Fruit fly (Drosophila melanogaster) whole organism, embryonic: Measurements from ENCODE around the gene Invadolysin.
A peak's percentile ranks its signal among the peaks of the same experiment; 100 is the strongest.

Experiments
- B-H1 ChIP-seq: fragments of 200-800 bp; sonication (Bioruptor generic); IDR thresholded peaks from 3 replicates; pipeline ENCODE4 v1.3.6; 2022; ENCODE audit warnings: missing biosample characterization, missing genetic modification characterization
- CG10267 ChIP-seq: fragments of 200-800 bp; sonication (Bioruptor generic); optimal IDR thresholded peaks from 2 replicates; lab custom pipeline; 2018; ENCODE audit warnings: missing biosample characterization, mild to moderate bottlenecking, missing genetic modification characterization, moderate library complexity
- CG10274 ChIP-seq: fragments of 200-800 bp; sonication (Bioruptor generic); optimal IDR thresholded peaks from 3 replicates; lab custom pipeline; 2017; ENCODE audit warnings: missing biosample characterization, mild to moderate bottlenecking, missing genetic modification characterization
- CG15269 ChIP-seq: fragments of 200-800 bp; sonication (Bioruptor generic); optimal IDR thresholded peaks from 2 replicates; lab custom pipeline; 2018; ENCODE audit warnings: missing biosample characterization, mild to moderate bottlenecking, missing genetic modification characterization, moderate library complexity
- CG15479 ChIP-seq: fragments of 200-800 bp; sonication (Bioruptor generic); optimal IDR thresholded peaks from 3 replicates; lab custom pipeline; 2019; ENCODE audit warnings: missing biosample characterization, mild to moderate bottlenecking, missing genetic modification characterization, moderate library complexity
- CG15601 ChIP-seq: fragments of 200-800 bp; sonication (Bioruptor generic); optimal IDR thresholded peaks from 3 replicates; lab custom pipeline; 2019; ENCODE audit warnings: missing biosample characterization, mild to moderate bottlenecking, missing genetic modification characterization, moderate library complexity
- CG16815 ChIP-seq: fragments of 200-800 bp; sonication (Bioruptor generic); optimal IDR thresholded peaks from 3 replicates; lab custom pipeline; 2017; ENCODE audit warnings: missing biosample characterization, mild to moderate bottlenecking, missing genetic modification characterization
- CG2678 ChIP-seq: fragments of 200-800 bp; sonication (Bioruptor generic); optimal IDR thresholded peaks from 3 replicates; lab custom pipeline; 2019; ENCODE audit warnings: missing biosample characterization, mild to moderate bottlenecking, missing genetic modification characterization, moderate library complexity
- CG30403 ChIP-seq: fragments of 200-800 bp; sonication (Bioruptor generic); optimal IDR thresholded peaks from 3 replicates; lab custom pipeline; 2016; ENCODE audit warnings: missing biosample characterization, missing genetic modification characterization
- CG32532 ChIP-seq: fragments of 200-800 bp; sonication (Bioruptor generic); IDR thresholded peaks from 2 replicates; pipeline ENCODE4 v1.3.6; 2022; ENCODE audit warnings: missing biosample characterization, missing genetic modification characterization
- CG4820 ChIP-seq: fragments of 200-800 bp; sonication (Bioruptor generic); optimal IDR thresholded peaks from 3 replicates; lab custom pipeline; 2016; ENCODE audit warnings: missing biosample characterization, missing genetic modification characterization
- CG5953 ChIP-seq: fragments of 200-800 bp; sonication (Bioruptor generic); IDR thresholded peaks from 2 replicates; pipeline ENCODE4 v1.3.6; 2022; ENCODE audit warnings: missing biosample characterization, missing genetic modification characterization
- CG6254 ChIP-seq: fragments of 200-800 bp; sonication (Bioruptor generic); optimal IDR thresholded peaks from 3 replicates; lab custom pipeline; 2017; ENCODE audit warnings: mild to moderate bottlenecking, missing biosample characterization, missing genetic modification reagents, missing genetic modification characterization
- CG6272 ChIP-seq: fragments of 200-800 bp; sonication (Bioruptor generic); IDR thresholded peaks from 2 replicates; pipeline ENCODE4 v1.3.6; 2022; ENCODE audit warnings: missing biosample characterization, missing genetic modification characterization
- CG6765 ChIP-seq: fragments of 200-800 bp; sonication (Bioruptor generic); optimal IDR thresholded peaks from 3 replicates; lab custom pipeline; 2017; ENCODE audit warnings: missing biosample characterization, mild to moderate bottlenecking, missing genetic modification characterization
- CG7271 ChIP-seq: fragments of 200-800 bp; sonication (Bioruptor generic); optimal IDR thresholded peaks from 2 replicates; lab custom pipeline; 2018; ENCODE audit warnings: missing biosample characterization, mild to moderate bottlenecking, missing genetic modification characterization, moderate library complexity
- CG7372 ChIP-seq: fragments of 200-800 bp; sonication (Bioruptor generic); IDR thresholded peaks from 2 replicates; pipeline ENCODE4 v1.3.6; 2022; ENCODE audit warnings: missing biosample characterization, missing genetic modification characterization
- CG7556 ChIP-seq: fragments of 200-800 bp; sonication (Bioruptor generic); optimal IDR thresholded peaks from 2 replicates; lab custom pipeline; 2017; ENCODE audit warnings: missing biosample characterization, mild to moderate bottlenecking, missing genetic modification characterization
- CG7786 ChIP-seq: fragments of 200-800 bp; sonication (Bioruptor generic); optimal IDR thresholded peaks from 2 replicates; lab custom pipeline; 2016; ENCODE audit warnings: missing biosample characterization, missing genetic modification characterization
- CG8281 ChIP-seq: fragments of 200-800 bp; sonication (Bioruptor generic); optimal IDR thresholded peaks from 2 replicates; lab custom pipeline; 2018; ENCODE audit warnings: missing biosample characterization, mild to moderate bottlenecking, missing genetic modification characterization, moderate library complexity
- CG8924 ChIP-seq: fragments of 200-800 bp; optimal IDR thresholded peaks from 3 replicates; lab custom pipeline; 2019; ENCODE audit warnings: missing biosample characterization, mild to moderate bottlenecking, missing genetic modification characterization, moderate library complexity
- CG9932 ChIP-seq: fragments of 200-800 bp; sonication (Bioruptor generic); IDR thresholded peaks from 2 replicates; pipeline ENCODE4 v1.3.6; 2022; ENCODE audit warnings: missing biosample characterization, missing genetic modification characterization
- Doc2 ChIP-seq: fragments of 200-800 bp; sonication (Bioruptor generic); IDR thresholded peaks from 2 replicates; pipeline ENCODE4 v1.3.6; 2022; ENCODE audit warnings: missing biosample characterization, missing genetic modification characterization
- Dp ChIP-seq: fragments of 200-800 bp; sonication (Bioruptor generic); optimal IDR thresholded peaks from 2 replicates; lab custom pipeline; 2018; ENCODE audit warnings: missing biosample characterization, mild to moderate bottlenecking, missing genetic modification characterization, moderate library complexity
- Dref ChIP-seq: fragments of 200-800 bp; sonication (Bioruptor generic); IDR thresholded peaks from 2 replicates; pipeline ENCODE4 v1.3.6; 2022; ENCODE audit warnings: missing biosample characterization, missing genetic modification characterization
- Gsc ChIP-seq: fragments of 200-800 bp; sonication (Bioruptor generic); IDR thresholded peaks from 2 replicates; pipeline ENCODE4 v1.3.6; 2022; ENCODE audit warnings: missing biosample characterization, missing genetic modification characterization
- HHEX ChIP-seq: fragments of 200-800 bp; sonication (Bioruptor generic); optimal IDR thresholded peaks from 3 replicates; lab custom pipeline; 2017; ENCODE audit warnings: missing biosample characterization, mild to moderate bottlenecking, missing genetic modification characterization, missing genetic modification reagents
- Jarid2 ChIP-seq: fragments of 200-800 bp; sonication (Bioruptor generic); optimal IDR thresholded peaks from 3 replicates; lab custom pipeline; 2017; ENCODE audit warnings: mild to moderate bottlenecking, missing biosample characterization, missing genetic modification reagents, missing genetic modification characterization
- Nf-YA ChIP-seq: fragments of 200-800 bp; sonication (Bioruptor generic); IDR thresholded peaks from 2 replicates; pipeline ENCODE4 v1.3.6; 2022; ENCODE audit warnings: missing biosample characterization, missing genetic modification characterization
- Sin3A ChIP-seq: fragments of >200 bp; optimal IDR thresholded peaks from 2 replicates; lab custom pipeline; 2018
- Trl ChIP-seq, 3 experiments: fragments of >200 bp in 2 of 3; fragments of 200-800 bp in 1 of 3; sonication (Bioruptor generic) in 1 of 3; optimal IDR thresholded peaks; 2 replicates in 1 of 3; 3 replicates in 2 of 3; lab custom pipeline; 2016 to 2017; ENCODE audit warnings: missing biosample characterization in 1 of 3, missing genetic modification characterization in 1 of 3
- cg ChIP-seq: fragments of 200-800 bp; sonication (Bioruptor generic); optimal IDR thresholded peaks from 3 replicates; lab custom pipeline; 2019; ENCODE audit warnings: missing biosample characterization, mild to moderate bottlenecking, missing genetic modification characterization, moderate library complexity
- chinmo ChIP-seq: fragments of 200-800 bp; sonication (Bioruptor generic); IDR thresholded peaks from 4 replicates; pipeline ENCODE4 v1.3.6; 2022; ENCODE audit warnings: missing biosample characterization, missing genetic modification characterization; ENCODE audit not compliant: partially characterized antibody
- en ChIP-seq: fragments of 200-800 bp; sonication (Bioruptor generic); optimal IDR thresholded peaks from 2 replicates; lab custom pipeline; 2016; ENCODE audit warnings: missing biosample characterization, missing genetic modification characterization
- fu2 ChIP-seq: fragments of 200-800 bp; sonication (Bioruptor generic); optimal IDR thresholded peaks from 2 replicates; lab custom pipeline; 2016; ENCODE audit warnings: missing biosample characterization, missing genetic modification characterization
- gem ChIP-seq: fragments of 200-800 bp; sonication (Bioruptor generic); optimal IDR thresholded peaks from 2 replicates; lab custom pipeline; 2019; ENCODE audit warnings: missing biosample characterization, mild to moderate bottlenecking, missing genetic modification characterization, moderate library complexity
- grn ChIP-seq: fragments of 200-800 bp; sonication (Bioruptor generic); optimal IDR thresholded peaks from 3 replicates; lab custom pipeline; 2017; ENCODE audit warnings: missing biosample characterization, missing genetic modification characterization
- hkb ChIP-seq, 2 experiments: fragments of 200-800 bp in 1 of 2; fragments of >200 bp in 1 of 2; sonication (Bioruptor generic) in 1 of 2; IDR thresholded peaks in 1 of 2; optimal IDR thresholded peaks in 1 of 2; 2 replicates each; pipeline versions ENCODE4 v1.3.6 to Lab custom; 2017 to 2022; ENCODE audit warnings: missing biosample characterization in 1 of 2, missing genetic modification characterization in 1 of 2
- lmd ChIP-seq: fragments of 200-800 bp; sonication (Bioruptor generic); IDR thresholded peaks from 2 replicates; pipeline ENCODE4 v1.3.6; 2022; ENCODE audit warnings: missing biosample characterization, missing genetic modification characterization
- pfk ChIP-seq: fragments of 200-800 bp; sonication (Bioruptor generic); optimal IDR thresholded peaks from 2 replicates; lab custom pipeline; 2018; ENCODE audit warnings: missing biosample characterization, mild to moderate bottlenecking, missing genetic modification characterization, moderate library complexity
- pum ChIP-seq: fragments of 200-800 bp; sonication (Bioruptor generic); optimal IDR thresholded peaks from 2 replicates; lab custom pipeline; 2016; ENCODE audit warnings: missing biosample characterization, missing genetic modification characterization
- rib ChIP-seq: fragments of 200-800 bp; sonication (Bioruptor generic); IDR thresholded peaks from 2 replicates; pipeline ENCODE4 v1.3.6; 2022; ENCODE audit warnings: missing biosample characterization, missing genetic modification characterization
- row ChIP-seq: fragments of 200-800 bp; sonication (Bioruptor generic); IDR thresholded peaks from 3 replicates; pipeline ENCODE4 v1.3.6; 2022; ENCODE audit warnings: missing biosample characterization, missing genetic modification characterization
- run ChIP-seq: fragments of 200-800 bp; sonication (Bioruptor generic); optimal IDR thresholded peaks from 3 replicates; lab custom pipeline; 2018; ENCODE audit warnings: missing biosample characterization, mild to moderate bottlenecking, missing genetic modification characterization
- sim ChIP-seq: fragments of 200-800 bp; sonication (Bioruptor generic); IDR thresholded peaks from 2 replicates; pipeline ENCODE4 v1.3.6; 2022; ENCODE audit warnings: missing biosample characterization, missing genetic modification characterization
- sisA ChIP-seq: fragments of 200-800 bp; sonication (Bioruptor generic); IDR thresholded peaks from 2 replicates; pipeline ENCODE4 v1.3.6; 2022; ENCODE audit warnings: missing biosample characterization, missing genetic modification characterization
- sqz ChIP-seq: fragments of 200-800 bp; sonication (Bioruptor generic); optimal IDR thresholded peaks from 3 replicates; lab custom pipeline; 2018; ENCODE audit warnings: missing biosample characterization, mild to moderate bottlenecking, missing genetic modification characterization
- ssp ChIP-seq: fragments of 200-800 bp; sonication (Bioruptor generic); IDR thresholded peaks from 2 replicates; pipeline ENCODE4 v1.3.6; 2022; ENCODE audit warnings: missing biosample characterization, missing genetic modification characterization
- tll ChIP-seq, 2 experiments: fragments of 200-800 bp in 1 of 2; fragments of >200 bp in 1 of 2; sonication (Bioruptor generic) in 1 of 2; optimal IDR thresholded peaks; 2 replicates each; lab custom pipeline; 2017 to 2019; ENCODE audit warnings: missing biosample characterization in 2 of 2, missing genetic modification characterization in 2 of 2, mild to moderate bottlenecking in 1 of 2, moderate library complexity in 1 of 2

The Invadolysin gene

dm6 chr3R:10153957-10154685 lies 9.7 kb downstream of the Invadolysin start (continued):
- TF ChIP-seq lmd (GFP tag; lab: Robert Waterston, UW), result 0 out of 2 replicates have a peak, but pooled peaks have one; percentile 40
- no peak for TF ChIP-seq ssp (GFP tag; lab: Robert Waterston, UW)
- no peak for TF ChIP-seq CG8924 (tag; lab: Kevin White, UChicago)
- TF ChIP-seq CG6272 (GFP tag; lab: Robert Waterston, UW), result no peak
- no peak for TF ChIP-seq tll (GFP tag; optimal IDR thresholded peaks at IDR 0.05; lab: Kevin White, UChicago)
- TF ChIP-seq CG4820, result no peak
- peak; percentile 54; the same call in 2 of the 3 replicates for TF ChIP-seq B-H1
- no peak for TF ChIP-seq Jarid2 (GFP tag; lab: Kevin White, UChicago)
- peak; percentile 20 for TF ChIP-seq pum
- no peak for TF ChIP-seq CG10274
- peak; percentile 54 for TF ChIP-seq CG6254 (GFP tag; lab: Kevin White, UChicago)
- no peak for TF ChIP-seq CG15601
- no peak for TF ChIP-seq Sin3A (lab: Kevin White, UChicago)
- TF ChIP-seq hkb (optimal IDR thresholded peaks at IDR 0.05; lab: Kevin White, UChicago), result no peak
- peak; percentile 63 for TF ChIP-seq hkb (GFP tag; IDR thresholded peaks at IDR 0.05; lab: Robert Waterston, UW)
- no peak for TF ChIP-seq CG16815 (GFP tag; lab: Kevin White, UChicago)
- no peak for TF ChIP-seq CG2678
- peak; percentile 53 for TF ChIP-seq sisA (GFP tag; lab: Robert Waterston, UW)
- peak; percentile 23 for TF ChIP-seq grn
- TF ChIP-seq CG7556 (GFP tag; lab: Kevin White, UChicago), result no peak
- TF ChIP-seq fu2 (GFP tag; lab: Kevin White, UChicago), result no peak
- peak; percentile 62 for TF ChIP-seq CG15269
- no peak for TF ChIP-seq sim (GFP tag; lab: Robert Waterston, UW)
- TF ChIP-seq en (GFP tag; lab: Kevin White, UChicago), result no peak
- TF ChIP-seq CG7786 (GFP tag; lab: Kevin White, UChicago), result peak; percentile 0
- TF ChIP-seq Doc2 (GFP tag; lab: Robert Waterston, UW), result no peak
- no peak for TF ChIP-seq CG32532 (GFP tag; lab: Robert Waterston, UW)
- TF ChIP-seq CG15479 (GFP tag; lab: Kevin White, UChicago), result no peak
- TF ChIP-seq CG30403 (GFP tag; lab: Kevin White, UChicago), result peak; percentile 48
- no peak for TF ChIP-seq Trl (optimal IDR thresholded peaks at IDR 0.05; lab: Kevin White, UChicago)
- TF ChIP-seq Trl (GFP tag; optimal IDR thresholded peaks at IDR 0.05; lab: Kevin White, UChicago), result no peak
- peak; percentile 49; the same call in 1 of the 2 replicates for TF ChIP-seq CG5953 (GFP tag; lab: Robert Waterston, UW)
- TF ChIP-seq Dref (GFP tag; lab: Robert Waterston, UW), result no peak
- 0 out of 4 replicates have a peak, but pooled peaks have one; percentile 8 for TF ChIP-seq chinmo (GFP tag; lab: Robert Waterston, UW)
- no peak for TF ChIP-seq Dp (GFP tag; lab: Kevin White, UChicago)
- no peak for TF ChIP-seq sqz (GFP tag; lab: Kevin White, UChicago)
- TF ChIP-seq CG10267 (tag; lab: Kevin White, UChicago), result no peak
- no peak for TF ChIP-seq Nf-YA (GFP tag; lab: Robert Waterston, UW)
- no peak for TF ChIP-seq rib (GFP tag; lab: Robert Waterston, UW)
- TF ChIP-seq HHEX (GFP tag; lab: Kevin White, UChicago), result peak; percentile 34
- no peak for TF ChIP-seq pfk (GFP tag; lab: Kevin White, UChicago)
- TF ChIP-seq Gsc (GFP tag; lab: Robert Waterston, UW), result no peak
- no peak for TF ChIP-seq CG7372 (GFP tag; lab: Robert Waterston, UW)
- TF ChIP-seq CG7271 (tag; lab: Kevin White, UChicago), result no peak
- peak; percentile 65 for TF ChIP-seq row (GFP tag; lab: Robert Waterston, UW)
- TF ChIP-seq run (tag; lab: Kevin White, UChicago), result peak; percentile 26
- TF ChIP-seq CG6765, result no peak
- TF ChIP-seq cg (GFP tag; lab: Kevin White, UChicago), result no peak
- peak; percentile 65 for TF ChIP-seq gem (tag; lab: Kevin White, UChicago)
- TF ChIP-seq CG8281 (tag; lab: Kevin White, UChicago), result no peak
- no peak for TF ChIP-seq CG9932 (GFP tag; lab: Robert Waterston, UW)
